Fruit fly (Drosophila melanogaster): ENCODE data around the gene Fie.
A peak's percentile ranks its signal among the peaks of the same experiment; 100 is the strongest.

Gene Fie

DNA sequence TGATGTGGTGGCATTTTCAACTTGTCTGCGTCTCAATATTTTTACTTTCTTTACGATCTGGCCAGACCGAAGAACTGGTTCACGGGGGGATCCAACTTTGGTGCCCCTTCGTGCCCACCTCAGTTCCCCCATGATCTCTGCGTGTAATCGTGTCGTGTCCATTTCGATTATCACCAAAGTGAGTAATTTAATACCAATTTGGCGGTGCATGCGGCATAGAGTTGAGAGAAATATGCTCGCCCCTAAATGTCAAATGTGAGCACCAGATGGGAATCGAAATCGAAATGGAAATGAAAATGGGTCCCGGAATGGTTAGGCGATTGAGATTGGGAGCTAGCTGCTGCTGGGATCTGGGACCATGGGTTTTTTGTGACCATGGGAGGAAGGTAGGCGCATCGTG lies 21.1 kb upstream of the Fie start:
- TF ChIP-seq CG4496 (GFP tag; IDR thresholded peaks at IDR 0.05) (0 out of 3 replicates have a peak, but pooled peaks have one; percentile 10), Pif1B (GFP tag; optimal IDR thresholded peaks at IDR 0.05) (no peak)

DNA sequence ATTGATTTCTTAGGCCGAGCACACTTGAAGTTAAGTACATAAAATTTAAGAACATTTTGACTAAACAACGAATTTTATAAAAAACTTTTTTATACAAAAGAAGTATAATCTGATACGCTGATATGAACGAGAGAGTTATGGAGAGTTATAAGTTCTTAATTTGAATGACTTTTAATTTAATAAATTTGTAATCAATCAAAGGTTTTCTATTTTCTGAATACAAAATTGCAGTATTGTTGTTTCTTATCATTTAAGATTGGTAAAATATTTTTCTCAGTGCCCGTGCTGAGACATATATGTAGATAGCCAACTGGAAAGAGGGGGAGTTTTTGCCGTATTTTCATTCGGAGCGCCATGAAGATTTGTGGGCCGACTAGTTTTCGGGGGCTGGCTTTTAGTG lies 19.3 kb upstream of the Fie start:
- TF ChIP-seq CG34367 (tag; optimal IDR thresholded peaks at IDR 0.05) (no peak), CG4496 (GFP tag; IDR thresholded peaks at IDR 0.05) (no peak), Pif1A (GFP tag; optimal IDR thresholded peaks at IDR 0.05) (no peak), CG15710 (tag; optimal IDR thresholded peaks at IDR 0.05) (no peak), CG9948 (tag; optimal IDR thresholded peaks at IDR 0.05) (no peak), rn (GFP tag; IDR thresholded peaks at IDR 0.05) (no peak), CG32121 (GFP tag; IDR thresholded peaks at IDR 0.05) (no peak), CG8301 (tag; optimal IDR thresholded peaks at IDR 0.05) (no peak), Pif1B (GFP tag; optimal IDR thresholded peaks at IDR 0.05) (no peak), CG12605 (GFP tag; IDR thresholded peaks at IDR 0.05) (no peak), CG17806 (tag; optimal IDR thresholded peaks at IDR 0.05) (no peak), fd96Ca (GFP tag; IDR thresholded peaks at IDR 0.05) (no peak), CG13204 (GFP tag; optimal IDR thresholded peaks at IDR 0.05) (no peak), EcR (GFP tag; optimal IDR thresholded peaks at IDR 0.05) (no peak), Ets98B (GFP tag; IDR thresholded peaks at IDR 0.05) (no peak), D1 (tag; optimal IDR thresholded peaks at IDR 0.05) (no peak), Snoo (tag; optimal IDR thresholded peaks at IDR 0.05) (no peak), CG8159 (tag; optimal IDR thresholded peaks at IDR 0.05) (no peak), CG14655 (GFP tag; optimal IDR thresholded peaks at IDR 0.05) (no peak), gl (tag; optimal IDR thresholded peaks at IDR 0.05) (no peak)

DNA sequence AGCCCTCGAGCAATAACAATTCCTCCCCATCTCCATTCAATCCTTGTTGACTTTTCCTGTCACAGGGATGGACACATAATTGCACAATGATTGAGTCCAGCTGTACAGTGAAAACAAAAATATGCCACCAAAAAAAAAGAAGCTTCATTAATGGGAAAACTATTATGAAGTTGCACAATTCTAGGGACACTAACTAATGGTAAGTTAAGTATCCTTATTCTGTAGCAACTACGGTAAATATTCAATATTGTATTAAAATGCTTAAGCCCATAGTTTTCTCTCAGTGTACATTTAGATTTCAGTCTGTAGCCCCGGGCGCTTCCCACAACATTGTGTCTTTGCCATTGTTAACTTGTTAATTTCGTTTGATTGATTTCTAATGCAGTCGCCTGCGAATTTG lies 17.4 kb upstream of the Fie start:
- TF ChIP-seq CG8159 (tag; optimal IDR thresholded peaks at IDR 0.05): no peak
- no peak for TF ChIP-seq CG32121 (GFP tag; IDR thresholded peaks at IDR 0.05)
- no peak for TF ChIP-seq EcR (GFP tag; optimal IDR thresholded peaks at IDR 0.05)
- no peak for TF ChIP-seq gl (tag; optimal IDR thresholded peaks at IDR 0.05)
- no peak for TF ChIP-seq CG13204 (GFP tag; optimal IDR thresholded peaks at IDR 0.05)

DNA sequence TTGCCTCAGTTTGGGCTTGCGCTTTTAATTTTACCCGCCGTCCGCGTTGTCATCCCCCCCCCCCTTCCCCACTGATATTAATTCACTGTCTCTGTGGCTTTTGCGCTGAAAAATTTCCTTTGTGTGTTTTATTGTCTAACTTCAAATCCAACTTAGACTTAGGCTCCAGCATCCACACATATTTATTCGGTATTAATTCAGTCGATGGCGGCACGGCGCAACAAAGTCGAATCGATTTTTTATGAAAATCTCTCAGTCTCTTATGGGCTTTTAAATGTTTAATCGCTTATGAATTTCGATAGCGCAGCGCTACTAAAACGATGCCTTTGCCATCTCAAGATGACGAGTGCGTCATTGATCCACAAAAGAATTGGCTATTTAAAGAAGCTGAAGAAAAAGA lies 16.4 kb upstream of the Fie start:
- TF ChIP-seq CG8301 (tag; optimal IDR thresholded peaks at IDR 0.05) (no peak), CG10348 (GFP tag; IDR thresholded peaks at IDR 0.05) (no peak), CG4496 (GFP tag; IDR thresholded peaks at IDR 0.05) (no peak), EcR (GFP tag; optimal IDR thresholded peaks at IDR 0.05) (no peak), CG9948 (tag; optimal IDR thresholded peaks at IDR 0.05) (no peak), CG34367 (tag; optimal IDR thresholded peaks at IDR 0.05) (no peak), CG14655 (GFP tag; optimal IDR thresholded peaks at IDR 0.05) (no peak), fd96Ca (GFP tag; IDR thresholded peaks at IDR 0.05) (no peak), rn (GFP tag; IDR thresholded peaks at IDR 0.05) (no peak), CG13204 (GFP tag; optimal IDR thresholded peaks at IDR 0.05) (no peak), CG17806 (tag; optimal IDR thresholded peaks at IDR 0.05) (no peak), Pif1B (GFP tag; optimal IDR thresholded peaks at IDR 0.05) (no peak), CG15710 (tag; optimal IDR thresholded peaks at IDR 0.05) (no peak), gl (tag; optimal IDR thresholded peaks at IDR 0.05) (no peak), Pif1A (GFP tag; optimal IDR thresholded peaks at IDR 0.05) (no peak)

- TF ChIP-seq CG9948 (tag; optimal IDR thresholded peaks at IDR 0.05) (no peak), CG4496 (GFP tag; IDR thresholded peaks at IDR 0.05) (0 out of 3 replicates have a peak, but pooled peaks have one; percentile 27)
These were observed 15.5 kb upstream of the Fie start for dm6 chr3L:3876861-3877260.

DNA sequence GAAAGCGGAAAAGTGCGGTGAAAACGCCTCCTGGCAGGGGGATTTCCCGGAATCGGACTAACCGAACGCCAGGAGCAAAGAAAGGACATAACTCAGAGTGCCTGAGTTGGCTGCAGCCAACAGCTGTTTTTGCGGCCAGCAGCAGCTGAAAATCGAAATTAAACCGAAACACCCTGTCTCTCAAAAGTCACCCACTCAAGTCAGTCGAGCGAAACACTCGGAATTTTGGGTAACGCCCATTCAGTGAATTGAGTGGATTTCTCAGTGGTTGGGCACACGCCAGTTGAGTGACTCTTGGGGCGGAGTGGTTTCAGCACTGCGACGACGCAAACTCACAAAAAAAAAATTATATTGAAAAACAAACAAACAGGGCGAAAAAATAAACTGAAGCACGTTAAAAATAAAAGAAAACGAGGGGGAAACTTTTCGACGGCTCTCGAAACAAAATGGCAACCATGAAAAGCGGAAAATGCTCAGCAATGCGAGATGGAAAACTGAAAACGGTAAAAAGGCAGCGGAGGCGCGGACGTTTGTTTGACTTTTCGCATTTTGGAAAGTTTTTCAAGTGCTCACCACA lies 13.6 kb upstream of the Fie start:
- peak; percentile 98 for TF ChIP-seq CG12605 (GFP tag; IDR thresholded peaks at IDR 0.05)
- peak; percentile 53 for TF ChIP-seq CG9948 (tag; optimal IDR thresholded peaks at IDR 0.05)
- peak; percentile 71 for TF ChIP-seq CG8159 (tag; optimal IDR thresholded peaks at IDR 0.05)
- peak; percentile 78 for TF ChIP-seq Pif1B (GFP tag; optimal IDR thresholded peaks at IDR 0.05)
- TF ChIP-seq rn (GFP tag; IDR thresholded peaks at IDR 0.05): peak; percentile 80
- TF ChIP-seq D1 (tag; optimal IDR thresholded peaks at IDR 0.05): peak; percentile 16
- peak; percentile 69 for TF ChIP-seq CG15710 (tag; optimal IDR thresholded peaks at IDR 0.05)
- TF ChIP-seq CG34367 (tag; optimal IDR thresholded peaks at IDR 0.05): peak; percentile 65
- TF ChIP-seq CG32121 (GFP tag; IDR thresholded peaks at IDR 0.05): peak; percentile 92
- TF ChIP-seq Pif1A (GFP tag; optimal IDR thresholded peaks at IDR 0.05): peak; percentile 85
- TF ChIP-seq CG13204 (GFP tag; optimal IDR thresholded peaks at IDR 0.05): peak; percentile 77
- peak; percentile 90 for TF ChIP-seq fd96Ca (GFP tag; IDR thresholded peaks at IDR 0.05)
- peak; percentile 64 for TF ChIP-seq CG17806 (tag; optimal IDR thresholded peaks at IDR 0.05)
- TF ChIP-seq CG8301 (tag; optimal IDR thresholded peaks at IDR 0.05): peak; percentile 56
- TF ChIP-seq Ets98B (GFP tag; IDR thresholded peaks at IDR 0.05): peak; percentile 92
- TF ChIP-seq Snoo (tag; optimal IDR thresholded peaks at IDR 0.05): peak; percentile 76
- peak; percentile 94 for TF ChIP-seq CG4496 (GFP tag; IDR thresholded peaks at IDR 0.05)
- peak; percentile 91 for TF ChIP-seq gl (tag; optimal IDR thresholded peaks at IDR 0.05)
- TF ChIP-seq CG14655 (GFP tag; optimal IDR thresholded peaks at IDR 0.05): peak; percentile 71
- no peak for TF ChIP-seq CG10348 (GFP tag; IDR thresholded peaks at IDR 0.05)
- no peak for TF ChIP-seq EcR (GFP tag; optimal IDR thresholded peaks at IDR 0.05)

DNA sequence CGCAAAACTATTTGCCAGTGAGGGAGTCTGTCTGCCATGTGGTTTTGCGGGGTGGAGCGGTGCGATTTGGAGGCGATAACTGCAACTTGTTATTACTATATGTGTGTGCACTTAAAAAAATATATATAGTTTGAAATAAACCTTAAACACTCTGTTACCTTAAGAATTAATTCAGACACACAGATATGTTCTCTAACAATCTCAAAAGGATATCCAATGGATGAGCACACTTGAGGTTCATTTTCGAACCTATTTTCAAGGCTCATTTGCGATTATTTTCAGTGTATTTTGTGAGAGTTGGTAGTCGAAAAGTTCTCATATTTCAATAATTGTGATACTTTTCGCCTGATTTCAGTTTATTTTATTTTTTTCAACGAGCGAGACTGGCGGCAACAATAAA lies 10.3 kb upstream of the Fie start:
- TF ChIP-seq CG8301 (tag; optimal IDR thresholded peaks at IDR 0.05) (no peak), fd96Ca (GFP tag; IDR thresholded peaks at IDR 0.05) (no peak), CG9948 (tag; optimal IDR thresholded peaks at IDR 0.05) (no peak), CG4496 (GFP tag; IDR thresholded peaks at IDR 0.05) (no peak), D1 (tag; optimal IDR thresholded peaks at IDR 0.05) (no peak), Pif1A (GFP tag; optimal IDR thresholded peaks at IDR 0.05) (no peak), CG12605 (GFP tag; IDR thresholded peaks at IDR 0.05) (no peak), Ets98B (GFP tag; IDR thresholded peaks at IDR 0.05) (no peak)
